Worm (Caenorhabditis elegans): ENCODE data around the gene C02B8.12.

The C02B8.12 gene

ce11 chrX:8158975-8159813, 36.0 kb upstream of the C02B8.12 start, which contains the start of gene hil-3:
Gene hil-3, plus strand, starts transcription at chrX:8159169.
- peak; percentile 34 for TF ChIP-seq nfya-1 (tag; optimal IDR thresholded peaks at IDR 0.05; ENCODE audit: insufficient read depth)
- no peak for TF ChIP-seq ceh-28 (tag; optimal IDR thresholded peaks at IDR 0.05)
- no peak for TF ChIP-seq mdl-1 (tag; optimal IDR thresholded peaks at IDR 0.05)
- TF ChIP-seq ama-1 (optimal IDR thresholded peaks at IDR 0.05) = peak; percentile 14
- peak; percentile 20 for TF ChIP-seq sea-2 (GFP tag; optimal IDR thresholded peaks at IDR 0.05)
- TF ChIP-seq pha-4 (tag; optimal IDR thresholded peaks at IDR 0.05) = peak; percentile 12
- peak; percentile 56 for TF ChIP-seq lin-39 (tag; optimal IDR thresholded peaks at IDR 0.05)
- no peak for TF ChIP-seq daf-12 (tag; optimal IDR thresholded peaks at IDR 0.05)

ce11 chrX:8157132-8157531, 34.0 kb upstream of the C02B8.12 start:
- no peak for TF ChIP-seq elt-3 (tag; optimal IDR thresholded peaks at IDR 0.05)
- peak; percentile 29 for TF ChIP-seq pha-4 (tag; optimal IDR thresholded peaks at IDR 0.05)
- TF ChIP-seq nfya-1 (tag; optimal IDR thresholded peaks at IDR 0.05; ENCODE audit: insufficient read depth) = peak; percentile 14
- TF ChIP-seq lsy-12 (tag; optimal IDR thresholded peaks at IDR 0.05) = no peak

- peak; percentile 61 for TF ChIP-seq nhr-25 (tag; optimal IDR thresholded peaks at IDR 0.05)
- peak; percentile 19 for TF ChIP-seq elt-2 (tag; optimal IDR thresholded peaks at IDR 0.05)
- TF ChIP-seq nhr-12 (tag; optimal IDR thresholded peaks at IDR 0.05) = no peak
- TF ChIP-seq ama-1 (optimal IDR thresholded peaks at IDR 0.05) = no peak
- TF ChIP-seq hmg-11 (tag; optimal IDR thresholded peaks at IDR 0.05) = peak; percentile 55
- no peak for TF ChIP-seq nhr-67 (tag; optimal IDR thresholded peaks at IDR 0.05)
- TF ChIP-seq pqm-1 (tag; optimal IDR thresholded peaks at IDR 0.05) = peak; percentile 20
- TF ChIP-seq nfya-1 (tag; optimal IDR thresholded peaks at IDR 0.05; ENCODE audit: insufficient read depth) = peak; percentile 38
- no peak for TF ChIP-seq skn-1 (tag; optimal IDR thresholded peaks at IDR 0.05)
- peak; percentile 40 for TF ChIP-seq nhr-43 (tag; optimal IDR thresholded peaks at IDR 0.05; ENCODE audit: poor library complexity, severe bottlenecking)
- TF ChIP-seq pha-4 (tag; optimal IDR thresholded peaks at IDR 0.05) = peak; percentile 32
- peak; percentile 21 for TF ChIP-seq egl-27 (tag; optimal IDR thresholded peaks at IDR 0.05)
Observed at ce11 chrX:8156502-8156901, 33.3 kb upstream of the C02B8.12 start.

- no peak for TF ChIP-seq unc-39 (tag; optimal IDR thresholded peaks at IDR 0.05)
- peak; percentile 51 for TF ChIP-seq nhr-43 (tag; optimal IDR thresholded peaks at IDR 0.05; ENCODE audit: poor library complexity, severe bottlenecking)
Observed at ce11 chrX:8155969-8156368, 32.8 kb upstream of the C02B8.12 start.

- TF ChIP-seq elt-2 (tag; optimal IDR thresholded peaks at IDR 0.05) (peak; percentile 12), lin-39 (tag; optimal IDR thresholded peaks at IDR 0.05) (peak; percentile 11), nhr-23 (tag; optimal IDR thresholded peaks at IDR 0.05) (peak; percentile 20), lin-15B (tag; optimal IDR thresholded peaks at IDR 0.05) (peak; percentile 1), pha-4 (tag; optimal IDR thresholded peaks at IDR 0.05) (peak; percentile 49), nfya-1 (tag; optimal IDR thresholded peaks at IDR 0.05; ENCODE audit: insufficient read depth) (peak; percentile 32)
Observed at ce11 chrX:8155447-8155877, 32.3 kb upstream of the C02B8.12 start.

ce11 chrX:8154374-8154836, 31.2 kb upstream of the C02B8.12 start:
- TF ChIP-seq pha-4 (tag; optimal IDR thresholded peaks at IDR 0.05) = peak; percentile 5
- peak; percentile 35 for TF ChIP-seq hmg-11 (tag; optimal IDR thresholded peaks at IDR 0.05)
- peak; percentile 36 for TF ChIP-seq pqm-1 (tag; optimal IDR thresholded peaks at IDR 0.05)
- TF ChIP-seq nhr-43 (tag; optimal IDR thresholded peaks at IDR 0.05; ENCODE audit: poor library complexity, severe bottlenecking) = peak; percentile 11
- TF ChIP-seq elt-2 (tag; optimal IDR thresholded peaks at IDR 0.05) = peak; percentile 32
- TF ChIP-seq ceh-28 (tag; optimal IDR thresholded peaks at IDR 0.05) = peak; percentile 1
- peak; percentile 7 for TF ChIP-seq nfya-1 (tag; optimal IDR thresholded peaks at IDR 0.05; ENCODE audit: insufficient read depth)

ce11 chrX:8152560-8153043, 29.4 kb upstream of the C02B8.12 start:
- TF ChIP-seq elt-2 (tag; optimal IDR thresholded peaks at IDR 0.05) = peak; percentile 2

- TF ChIP-seq pqm-1 (tag; optimal IDR thresholded peaks at IDR 0.05) (no peak), nfya-1 (tag; optimal IDR thresholded peaks at IDR 0.05; ENCODE audit: insufficient read depth) (no peak), hmg-11 (tag; optimal IDR thresholded peaks at IDR 0.05) (no peak), skn-1 (tag; optimal IDR thresholded peaks at IDR 0.05) (no peak), egl-5 (tag; optimal IDR thresholded peaks at IDR 0.05) (no peak), R02D3.7 (tag; optimal IDR thresholded peaks at IDR 0.05) (no peak), nhr-237 (tag; optimal IDR thresholded peaks at IDR 0.05) (no peak), nhr-77 (tag; optimal IDR thresholded peaks at IDR 0.05) (no peak), fos-1 (tag; optimal IDR thresholded peaks at IDR 0.05) (no peak), lsy-12 (tag; optimal IDR thresholded peaks at IDR 0.05) (no peak), zag-1 (tag; optimal IDR thresholded peaks at IDR 0.05) (no peak), unc-62 (GFP tag; optimal IDR thresholded peaks at IDR 0.05) (no peak), nhr-23 (tag; optimal IDR thresholded peaks at IDR 0.05) (no peak), ceh-82 (tag; optimal IDR thresholded peaks at IDR 0.05) (no peak), lin-15B (tag; optimal IDR thresholded peaks at IDR 0.05) (no peak), nhr-12 (tag; optimal IDR thresholded peaks at IDR 0.05) (no peak), aly-2 (tag; optimal IDR thresholded peaks at IDR 0.05) (no peak), fkh-10 (GFP tag; optimal IDR thresholded peaks at IDR 0.05) (no peak), pha-4 (tag; optimal IDR thresholded peaks at IDR 0.05) (no peak)
Observed at ce11 chrX:8151409-8151808, 28.2 kb upstream of the C02B8.12 start.
